Worm (Caenorhabditis elegans): ENCODE data around the gene sor-3.
"Not testable (repeated sequence)": the region's sequence is repeated elsewhere in the genome, so short reads cannot be mapped to it uniquely, and the experiment has no call there.

sor-3 gene

ce11 chrX:312238-312637 lies 41.2 kb upstream of the sor-3 start:
- peak; percentile 20 for TF ChIP-seq pqm-1 (tag; optimal IDR thresholded peaks at IDR 0.05)
- peak; percentile 21 for TF ChIP-seq elt-2 (tag; optimal IDR thresholded peaks at IDR 0.05)
- TF ChIP-seq ceh-16 (tag; optimal IDR thresholded peaks at IDR 0.05): no peak
- no peak for TF ChIP-seq nhr-23 (tag; optimal IDR thresholded peaks at IDR 0.05)
- TF ChIP-seq nhr-43 (tag; optimal IDR thresholded peaks at IDR 0.05; ENCODE audit: poor library complexity, severe bottlenecking): no peak

ce11 chrX:312908-313307 lies 40.5 kb upstream of the sor-3 start, which contains the start of gene M02E1.4:
Gene M02E1.4 (plus strand): TSS chrX:313274.
- TF ChIP-seq pqm-1 (tag; optimal IDR thresholded peaks at IDR 0.05): peak; percentile 70
- TF ChIP-seq pha-4 (tag; optimal IDR thresholded peaks at IDR 0.05): peak; percentile 45
- TF ChIP-seq ceh-9 (tag; optimal IDR thresholded peaks at IDR 0.05): no peak
- no peak for TF ChIP-seq nhr-23 (tag; optimal IDR thresholded peaks at IDR 0.05)
- peak; percentile 65 for TF ChIP-seq elt-2 (tag; optimal IDR thresholded peaks at IDR 0.05)
- TF ChIP-seq ceh-82 (tag; optimal IDR thresholded peaks at IDR 0.05): no peak
- no peak for TF ChIP-seq ZK546.5 (tag; optimal IDR thresholded peaks at IDR 0.05)
- no peak for TF ChIP-seq nfya-1 (tag; optimal IDR thresholded peaks at IDR 0.05; ENCODE audit: insufficient read depth)

DNA sequence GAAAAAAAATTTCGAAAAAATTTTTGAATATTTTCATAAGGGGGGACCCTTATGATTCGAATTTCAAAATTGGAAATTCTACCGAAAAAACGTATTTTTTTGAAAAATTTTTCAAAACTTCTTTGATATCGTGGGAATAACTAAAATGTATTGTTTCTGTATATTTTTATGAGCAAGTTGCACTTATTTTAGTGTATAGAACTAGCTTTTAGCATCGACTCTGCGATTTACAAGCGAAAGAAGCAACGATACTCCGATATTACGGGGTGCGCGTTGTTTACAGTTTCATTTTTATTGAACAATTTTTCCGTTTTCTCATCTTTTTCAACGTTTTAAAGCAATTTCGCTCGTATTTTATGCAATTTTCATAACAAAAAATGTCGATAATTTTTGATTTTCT lies 31.2 kb upstream of the sor-3 start, which contains the start of gene M02E1.3:
TSS of gene M02E1.3 (plus strand) at position 301 of the 400 bp plus-strand sequence.
- TF ChIP-seq elt-3 (tag; optimal IDR thresholded peaks at IDR 0.05); aly-2 (tag; optimal IDR thresholded peaks at IDR 0.05); nhr-43 (tag; optimal IDR thresholded peaks at IDR 0.05; ENCODE audit: poor library complexity, severe bottlenecking): not testable (repeated sequence)

DNA sequence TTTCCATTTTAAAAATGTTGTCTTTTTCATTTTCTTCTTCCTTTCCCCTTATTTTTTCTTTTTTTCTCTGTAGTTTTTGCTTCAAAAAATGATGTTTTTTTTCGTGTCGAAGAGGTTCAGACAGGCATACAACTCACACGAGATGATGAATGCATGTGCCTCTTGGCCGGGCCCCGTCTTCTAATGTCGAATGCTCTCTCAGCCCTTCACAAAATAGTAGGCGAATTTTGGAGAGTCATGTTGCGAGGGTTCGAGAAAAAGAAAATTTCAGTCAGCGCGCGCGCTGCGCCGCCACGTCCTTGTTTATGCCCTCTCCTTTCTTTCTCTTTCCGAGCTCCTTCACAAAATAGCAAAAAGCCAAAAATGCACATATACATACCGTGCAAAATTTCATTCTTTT lies 29.4 kb upstream of the sor-3 start:
- peak; percentile 71 for TF ChIP-seq lin-15B (tag; optimal IDR thresholded peaks at IDR 0.05)
- no peak for TF ChIP-seq fos-1 (tag; optimal IDR thresholded peaks at IDR 0.05)
- TF ChIP-seq pha-4 (tag; optimal IDR thresholded peaks at IDR 0.05): peak; percentile 20
- peak; percentile 34 for TF ChIP-seq ama-1 (optimal IDR thresholded peaks at IDR 0.05)
- TF ChIP-seq mdl-1 (tag; optimal IDR thresholded peaks at IDR 0.05): peak; percentile 85
- TF ChIP-seq egl-27 (tag; optimal IDR thresholded peaks at IDR 0.05): no peak
- peak; percentile 47 for TF ChIP-seq elt-2 (tag; optimal IDR thresholded peaks at IDR 0.05)
- peak; percentile 79 for TF ChIP-seq fkh-10 (GFP tag; optimal IDR thresholded peaks at IDR 0.05)
- TF ChIP-seq unc-39 (tag; optimal IDR thresholded peaks at IDR 0.05): no peak
- TF ChIP-seq daf-12 (tag; optimal IDR thresholded peaks at IDR 0.05): no peak
- TF ChIP-seq egl-5 (tag; optimal IDR thresholded peaks at IDR 0.05): peak; percentile 66
- TF ChIP-seq skn-1 (tag; optimal IDR thresholded peaks at IDR 0.05): peak; percentile 18
- TF ChIP-seq nhr-25 (tag; optimal IDR thresholded peaks at IDR 0.05): no peak
- TF ChIP-seq nfya-1 (tag; optimal IDR thresholded peaks at IDR 0.05; ENCODE audit: insufficient read depth): peak; percentile 81
- peak; percentile 59 for TF ChIP-seq hmg-11 (tag; optimal IDR thresholded peaks at IDR 0.05)
- TF ChIP-seq fkh-2 (tag; optimal IDR thresholded peaks at IDR 0.05): no peak
- TF ChIP-seq lin-39 (tag; optimal IDR thresholded peaks at IDR 0.05): peak; percentile 83
- no peak for TF ChIP-seq ceh-9 (tag; optimal IDR thresholded peaks at IDR 0.05)
- peak; percentile 25 for TF ChIP-seq snpc-4 (tag; optimal IDR thresholded peaks at IDR 0.05)
- peak; percentile 21 for TF ChIP-seq nhr-11 (tag; optimal IDR thresholded peaks at IDR 0.05)

DNA sequence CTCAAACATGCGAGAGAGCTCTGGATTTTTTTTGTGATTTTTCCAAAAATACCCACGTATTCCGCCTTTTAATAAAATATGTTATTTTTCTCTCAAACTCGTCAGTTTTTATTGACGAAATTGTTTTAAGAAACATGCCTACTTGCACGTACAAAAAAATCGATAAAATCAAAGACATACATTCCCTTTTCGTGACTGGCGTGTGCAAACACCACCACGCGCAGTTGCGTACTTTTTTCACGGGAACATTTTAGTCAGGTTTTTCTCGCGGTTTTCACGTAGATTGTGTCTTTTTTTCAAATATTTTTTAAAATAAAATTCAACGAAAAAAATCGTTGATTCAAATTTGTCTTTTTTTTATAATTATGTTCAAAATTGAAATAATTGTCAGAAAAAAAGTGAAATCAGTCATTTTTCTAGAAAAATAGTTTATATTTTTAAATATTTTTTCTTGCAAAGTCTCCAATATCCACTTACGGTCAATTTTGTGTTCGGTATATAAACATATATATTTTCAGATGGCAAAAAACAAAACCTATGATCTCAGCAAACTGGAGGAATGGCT lies 27.7 kb upstream of the sor-3 start, which contains the start of gene M02E1.1:
TSS of gene M02E1.1 (plus strand) at position 515 of the 565 bp plus-strand sequence.
- TF ChIP-seq aly-2 (tag; optimal IDR thresholded peaks at IDR 0.05): no peak
- no peak for TF ChIP-seq unc-39 (tag; optimal IDR thresholded peaks at IDR 0.05)
- no peak for TF ChIP-seq sea-2 (GFP tag; optimal IDR thresholded peaks at IDR 0.05)
- no peak for TF ChIP-seq mml-1 (tag; optimal IDR thresholded peaks at IDR 0.05)
- TF ChIP-seq elt-2 (tag; optimal IDR thresholded peaks at IDR 0.05): peak; percentile 11
- no peak for TF ChIP-seq eor-1 (tag; optimal IDR thresholded peaks at IDR 0.05)
- TF ChIP-seq zag-1 (tag; optimal IDR thresholded peaks at IDR 0.05): no peak
- TF ChIP-seq R02D3.7 (tag; optimal IDR thresholded peaks at IDR 0.05): no peak
- TF ChIP-seq lsy-12 (tag; optimal IDR thresholded peaks at IDR 0.05): no peak
- TF ChIP-seq nhr-23 (tag; optimal IDR thresholded peaks at IDR 0.05): peak; percentile 50
- TF ChIP-seq daf-12 (tag; optimal IDR thresholded peaks at IDR 0.05): no peak
- TF ChIP-seq nhr-77 (tag; optimal IDR thresholded peaks at IDR 0.05): no peak
- no peak for TF ChIP-seq fkh-10 (GFP tag; optimal IDR thresholded peaks at IDR 0.05)
- no peak for TF ChIP-seq ceh-9 (tag; optimal IDR thresholded peaks at IDR 0.05)
- TF ChIP-seq fkh-2 (tag; optimal IDR thresholded peaks at IDR 0.05): no peak
- TF ChIP-seq lin-15B (tag; optimal IDR thresholded peaks at IDR 0.05): no peak
- no peak for TF ChIP-seq lin-39 (tag; optimal IDR thresholded peaks at IDR 0.05)
- no peak for TF ChIP-seq nhr-76 (tag; optimal IDR thresholded peaks at IDR 0.05)
- peak; percentile 9 for TF ChIP-seq nhr-25 (tag; optimal IDR thresholded peaks at IDR 0.05)
- no peak for TF ChIP-seq jun-1 (tag; optimal IDR thresholded peaks at IDR 0.05)
- peak; percentile 47 for TF ChIP-seq pha-4 (tag; optimal IDR thresholded peaks at IDR 0.05)
- TF ChIP-seq pqm-1 (tag; optimal IDR thresholded peaks at IDR 0.05): no peak
- no peak for TF ChIP-seq nhr-43 (tag; optimal IDR thresholded peaks at IDR 0.05; ENCODE audit: poor library complexity, severe bottlenecking)
- no peak for TF ChIP-seq nhr-28 (tag; optimal IDR thresholded peaks at IDR 0.05)
- TF ChIP-seq ZK546.5 (tag; optimal IDR thresholded peaks at IDR 0.05): no peak
- peak; percentile 26 for TF ChIP-seq ama-1 (optimal IDR thresholded peaks at IDR 0.05)
- no peak for TF ChIP-seq fos-1 (tag; optimal IDR thresholded peaks at IDR 0.05)
- TF ChIP-seq unc-62 (GFP tag; optimal IDR thresholded peaks at IDR 0.05): no peak
- no peak for TF ChIP-seq elt-1 (tag; optimal IDR thresholded peaks at IDR 0.05)
- TF ChIP-seq ceh-28 (tag; optimal IDR thresholded peaks at IDR 0.05): peak; percentile 76
- peak; percentile 46 for TF ChIP-seq hmg-11 (tag; optimal IDR thresholded peaks at IDR 0.05)
- no peak for TF ChIP-seq skn-1 (tag; optimal IDR thresholded peaks at IDR 0.05)

Measured in whole organism, L3 larva.